Worm (Caenorhabditis elegans): ENCODE measurements around the gene shl-1.

DNA sequence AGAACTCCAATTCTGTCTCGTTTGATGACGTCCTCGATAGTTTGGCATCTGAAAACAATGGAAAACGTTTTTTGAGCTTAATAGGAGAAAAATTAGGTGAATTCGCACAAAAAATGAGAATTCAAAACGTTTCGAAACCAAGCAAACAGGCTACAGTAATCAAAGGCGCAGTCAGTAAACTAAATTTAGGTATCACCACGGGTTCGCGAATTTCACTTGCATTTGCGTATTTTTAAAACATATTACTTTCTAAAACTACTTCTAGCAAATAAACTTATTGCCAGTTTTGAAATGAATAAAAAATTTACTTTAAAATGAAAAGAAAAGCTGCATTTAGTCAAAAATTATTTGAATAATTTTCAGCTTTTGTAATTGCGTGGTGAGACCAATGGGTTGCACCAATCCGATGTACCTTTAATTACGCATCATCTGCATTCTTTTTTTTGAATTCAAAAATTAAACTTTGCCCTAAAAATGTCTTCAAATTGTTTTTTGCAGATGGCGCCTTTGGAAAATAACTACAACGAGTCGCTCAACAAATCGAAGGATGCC lies 35.2 kb upstream of the shl-1 start, which contains the start of the genes Y73B6BL.23 and htp-2:
- TF ChIP-seq ama-1 (optimal IDR thresholded peaks at IDR 0.05) (no peak), F13C5.2 (tag; optimal IDR thresholded peaks at IDR 0.05) (no peak), hnd-1 (tag; optimal IDR thresholded peaks at IDR 0.05) (no peak), B0310.2 (tag; optimal IDR thresholded peaks at IDR 0.05) (no peak), ets-7 (tag; optimal IDR thresholded peaks at IDR 0.05) (no peak), aly-1 (tag; optimal IDR thresholded peaks at IDR 0.05) (no peak)
